Fruit fly (Drosophila melanogaster) whole organism: ENCODE results near the gene CG32985.

Source experiments
- CG8478 ChIP-seq: fragments of >200 bp; optimal IDR thresholded peaks from 2 replicates; lab custom pipeline; 2018; ENCODE audit warnings: inconsistent platforms
- pan ChIP-seq: fragments of >200 bp; optimal IDR thresholded peaks from 2 replicates; lab custom pipeline; 2017
- psq ChIP-seq: fragments of >200 bp; optimal IDR thresholded peaks from 2 replicates; lab custom pipeline; 2017
- usp ChIP-seq: fragments of >200 bp; optimal IDR thresholded peaks from 2 replicates; lab custom pipeline; 2017; ENCODE audit warnings: missing biosample characterization, missing genetic modification characterization, mixed read lengths

DNA sequence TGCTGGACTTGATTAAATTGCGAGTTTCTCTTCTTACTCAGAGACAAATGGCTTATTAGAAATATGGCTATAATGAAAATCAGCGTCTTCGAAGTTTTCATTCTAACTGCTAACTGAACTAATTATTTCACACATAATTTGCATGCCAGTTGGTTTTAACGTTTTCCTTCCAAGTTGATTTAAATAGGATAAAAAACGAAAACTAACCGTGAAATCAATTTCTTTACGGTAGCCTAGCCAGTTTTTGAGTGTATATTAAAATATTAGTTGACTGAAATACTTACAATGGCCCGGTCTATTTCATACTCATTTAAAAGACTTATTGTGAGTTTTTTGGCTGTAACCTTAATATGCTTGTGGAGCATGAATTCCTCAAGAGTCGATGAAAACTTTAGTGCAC is at the start of gene CG32985, which contains the start of gene CG9525:
- TF ChIP-seq psq (lab: Kevin White, UChicago) (no peak), usp (GFP tag; lab: Kevin White, UChicago) (no peak), pan (no peak), CG8478 (no peak)
